Fruit fly (Drosophila melanogaster): ENCODE measurements around the gene Oatp74D.

DNA sequence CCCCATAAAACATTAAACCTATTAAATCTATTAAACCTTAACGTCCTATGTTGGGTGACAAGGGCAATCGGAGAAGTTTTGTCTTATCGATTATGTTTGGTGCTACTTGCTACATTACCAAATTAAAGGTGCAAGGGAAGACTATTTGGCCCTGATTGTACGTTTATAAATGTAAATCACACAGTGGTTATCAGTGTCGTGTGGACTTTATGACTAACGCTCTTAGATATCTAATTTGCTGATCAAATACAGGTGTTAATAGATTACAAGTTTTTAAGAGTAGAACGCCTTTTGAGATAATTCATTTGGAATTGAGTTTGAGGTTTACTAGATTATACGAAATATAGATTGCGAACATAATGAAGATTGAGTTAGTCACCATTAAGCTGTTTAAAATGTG lies 52.0 kb downstream of the Oatp74D start:
- no peak for TF ChIP-seq psq (optimal IDR thresholded peaks at IDR 0.05)
- no peak for TF ChIP-seq h (optimal IDR thresholded peaks at IDR 0.05)
- TF ChIP-seq insv (optimal IDR thresholded peaks at IDR 0.05) = no peak
- TF ChIP-seq Sin3A (optimal IDR thresholded peaks at IDR 0.05) = no peak

Measured in Kc167 (cell line).